Worm (Caenorhabditis elegans): Measurements from ENCODE around the gene clec-194.

The clec-194 gene

ce11 chrIV:16863431-16863895 is 32.0 kb downstream of the clec-194 start, which contains the start of the genes mel-46 and lsy-13 (continued):
- peak; percentile 54; the same call in 1 of the 2 replicates for TF ChIP-seq ceh-100 (GFP tag; IDR thresholded peaks at IDR 0.05)
- no peak for TF ChIP-seq D2030.7 (GFP tag; IDR thresholded peaks at IDR 0.05)
- TF ChIP-seq mcd-1 (GFP tag; IDR thresholded peaks at IDR 0.05) = no peak
- peak; percentile 10 for TF ChIP-seq nhr-80 (tag; optimal IDR thresholded peaks at IDR 0.05)
- TF ChIP-seq efl-1 (GFP tag; optimal IDR thresholded peaks at IDR 0.05) = peak; percentile 66
- TF ChIP-seq F22D6.2 (tag; optimal IDR thresholded peaks at IDR 0.05) = no peak
- TF ChIP-seq nhr-179 (tag; optimal IDR thresholded peaks at IDR 0.05) = no peak
- no peak for TF ChIP-seq hlh-26 (GFP tag; conservative IDR thresholded peaks at IDR 0.05)
- TF ChIP-seq ama-1 (optimal IDR thresholded peaks at IDR 0.05) = no peak
- no peak for TF ChIP-seq ama-1 (GFP tag; optimal IDR thresholded peaks at IDR 0.05)
- TF ChIP-seq rcor-1 (GFP tag; IDR thresholded peaks at IDR 0.05) = no peak
- TF ChIP-seq F33H1.4 (GFP tag; IDR thresholded peaks at IDR 0.05) = no peak
- no peak for TF ChIP-seq xnd-1 (tag; optimal IDR thresholded peaks at IDR 0.05)
- no peak for TF ChIP-seq madf-10 (tag; optimal IDR thresholded peaks at IDR 0.05)
- no peak for TF ChIP-seq B0336.3 (GFP tag; IDR thresholded peaks at IDR 0.05)
- no peak for TF ChIP-seq hmg-20 (GFP tag; IDR thresholded peaks at IDR 0.05)
- TF ChIP-seq nfya-2 (GFP tag; IDR thresholded peaks at IDR 0.05) = no peak
- no peak for TF ChIP-seq mel-28 (tag; optimal IDR thresholded peaks at IDR 0.05; ENCODE audit: borderline replicate concordance)
- TF ChIP-seq atf-7 (tag; optimal IDR thresholded peaks at IDR 0.05) = no peak
- no peak for TF ChIP-seq Y56A3A.18 (GFP tag; IDR thresholded peaks at IDR 0.05)
- TF ChIP-seq madf-6 (GFP tag; IDR thresholded peaks at IDR 0.05) = peak; percentile 68
- no peak for TF ChIP-seq let-607 (tag; optimal IDR thresholded peaks at IDR 0.05)
- TF ChIP-seq madf-8 (GFP tag; conservative IDR thresholded peaks at IDR 0.05) = no peak
- no peak for TF ChIP-seq B0035.1 (tag; optimal IDR thresholded peaks at IDR 0.05)
- no peak for TF ChIP-seq him-1 (tag; optimal IDR thresholded peaks at IDR 0.05)
- TF ChIP-seq snpc-4 (GFP tag; optimal IDR thresholded peaks at IDR 0.05) = peak; percentile 63
- peak in 3 of 4 experiments; percentile 81 to 84 (median 82) for TF ChIP-seq snpc-4 (tag; optimal IDR thresholded peaks at IDR 0.05)
- TF ChIP-seq die-1 (tag; optimal IDR thresholded peaks at IDR 0.05) = no peak
- TF ChIP-seq lsl-1 (GFP tag; optimal IDR thresholded peaks at IDR 0.05) = peak; percentile 38
- TF ChIP-seq ets-4 (GFP tag; optimal IDR thresholded peaks at IDR 0.05) = no peak
- TF ChIP-seq snpc-1.3 (tag; optimal IDR thresholded peaks at IDR 0.05; ENCODE audit: insufficient read depth) = peak; percentile 10
- no peak for TF ChIP-seq ztf-22 (GFP tag; optimal IDR thresholded peaks at IDR 0.05)
- TF ChIP-seq pha-4 (tag; optimal IDR thresholded peaks at IDR 0.05) = no peak
- no peak for TF ChIP-seq akir-1 (GFP tag; optimal IDR thresholded peaks at IDR 0.05)
- no peak for TF ChIP-seq ztf-26 (tag; optimal IDR thresholded peaks at IDR 0.05)
- no peak for TF ChIP-seq gei-17 (GFP tag; optimal IDR thresholded peaks at IDR 0.05)
- TF ChIP-seq ztf-25 (GFP tag; IDR thresholded peaks at IDR 0.05) = no peak
- TF ChIP-seq F57A8.1 (GFP tag; optimal IDR thresholded peaks at IDR 0.05) = no peak
- no peak for TF ChIP-seq lir-1 (GFP tag; conservative IDR thresholded peaks at IDR 0.05)
- TF ChIP-seq F37B4.10 (GFP tag; IDR thresholded peaks at IDR 0.05) = no peak
- no peak for TF ChIP-seq B0261.1 (tag; optimal IDR thresholded peaks at IDR 0.05)
- no peak for TF ChIP-seq F10E7.11 (tag; optimal IDR thresholded peaks at IDR 0.05)
- TF ChIP-seq attf-6 (GFP tag; IDR thresholded peaks at IDR 0.05) = peak; percentile 60; the same call in 1 of the 2 replicates
- TF ChIP-seq nhr-120 (GFP tag; IDR thresholded peaks at IDR 0.05) = no peak
- TF ChIP-seq repo-1 (tag; optimal IDR thresholded peaks at IDR 0.05) = no peak
- no peak for TF ChIP-seq ceh-91 (GFP tag; IDR thresholded peaks at IDR 0.05)
- TF ChIP-seq ZK185.1 (tag; optimal IDR thresholded peaks at IDR 0.05; ENCODE audit: poor library complexity, severe bottlenecking) = no peak
- TF ChIP-seq attf-5 (GFP tag; optimal IDR thresholded peaks at IDR 0.05) = peak; percentile 73
- no peak for TF ChIP-seq egrh-3 (GFP tag; IDR thresholded peaks at IDR 0.05)
- TF ChIP-seq aptf-3 (GFP tag; IDR thresholded peaks at IDR 0.05) = no peak

All from whole organism, young adult.